Fruit fly (Drosophila melanogaster) whole organism, prepupa: ENCODE results near the gene mesh.

ENCODE experiments used
- CG10631 ChIP-seq: fragments of 200-800 bp; sonication (Bioruptor generic); optimal IDR thresholded peaks from 2 replicates; lab custom pipeline; 2016; ENCODE audit warnings: missing biosample characterization, missing genetic modification characterization
- CG15336 ChIP-seq: fragments of 200-800 bp; sonication (Bioruptor generic); IDR thresholded peaks from 2 replicates; pipeline ENCODE4 v1.3.6; 2022; ENCODE audit warnings: missing biosample characterization, missing genetic modification characterization
- CG31627 ChIP-seq: fragments of 200-800 bp; sonication (Bioruptor generic); optimal IDR thresholded peaks from 3 replicates; lab custom pipeline; 2016; ENCODE audit warnings: missing biosample characterization, missing genetic modification characterization
- Eip75B ChIP-seq: fragments of 200-800 bp; sonication (Bioruptor generic); optimal IDR thresholded peaks from 3 replicates; lab custom pipeline; 2016; ENCODE audit warnings: missing biosample characterization, missing genetic modification characterization
- Met ChIP-seq: fragments of 200-800 bp; sonication (Bioruptor generic); optimal IDR thresholded peaks from 3 replicates; lab custom pipeline; 2016; ENCODE audit warnings: missing biosample characterization, missing genetic modification characterization
- OdsH ChIP-seq: fragments of 200-800 bp; sonication (Bioruptor generic); optimal IDR thresholded peaks from 3 replicates; lab custom pipeline; 2016; ENCODE audit warnings: missing biosample characterization, missing genetic modification characterization
- Smox ChIP-seq: fragments of 200-800 bp; sonication (Bioruptor generic); optimal IDR thresholded peaks from 3 replicates; lab custom pipeline; 2016; ENCODE audit warnings: missing biosample characterization, missing genetic modification characterization
- dac ChIP-seq: fragments of 200-800 bp; sonication (Bioruptor generic); optimal IDR thresholded peaks from 2 replicates; lab custom pipeline; 2017; ENCODE audit warnings: missing biosample characterization, mild to moderate bottlenecking, missing genetic modification characterization
- dsx ChIP-seq: fragments of 200-800 bp; optimal IDR thresholded peaks from 3 replicates; lab custom pipeline; 2019; ENCODE audit warnings: missing biosample characterization, mild to moderate bottlenecking, missing genetic modification characterization, moderate library complexity; ENCODE audit not compliant: poor library complexity, severe bottlenecking
- fd59A ChIP-seq: fragments of 200-800 bp; sonication (Bioruptor generic); optimal IDR thresholded peaks from 2 replicates; lab custom pipeline; 2017; ENCODE audit warnings: missing biosample characterization, mild to moderate bottlenecking, missing genetic modification characterization, missing genetic modification reagents
- net ChIP-seq: fragments of 200-800 bp; sonication (Bioruptor generic); optimal IDR thresholded peaks from 3 replicates; lab custom pipeline; 2016; ENCODE audit warnings: missing biosample characterization, missing genetic modification characterization
- pdm3 ChIP-seq: fragments of 200-800 bp; sonication (Bioruptor generic); optimal IDR thresholded peaks from 3 replicates; lab custom pipeline; 2016; ENCODE audit warnings: missing biosample characterization, missing genetic modification characterization

DNA sequence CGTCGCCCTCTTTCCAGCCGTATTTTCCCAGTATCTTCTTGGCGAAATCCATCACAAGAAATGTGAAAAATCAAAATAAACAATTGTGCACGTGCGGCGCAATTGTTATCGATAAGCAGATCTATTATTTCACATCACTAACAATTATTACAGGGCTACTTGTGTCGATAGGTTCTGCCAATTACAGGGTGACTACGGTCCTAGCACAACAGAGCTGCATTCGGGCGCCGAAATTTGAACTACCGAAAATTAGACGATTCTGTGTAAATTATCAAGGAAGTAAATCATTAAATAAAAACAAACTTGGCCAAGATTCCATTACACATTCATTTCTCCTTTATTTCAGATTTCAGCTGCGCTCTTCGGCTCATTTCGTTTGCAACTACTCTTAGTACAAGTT is 20.3 kb upstream of the mesh start, which contains the start of gene CG15561:
- TF ChIP-seq Eip75B (GFP tag; lab: Kevin White, UChicago), result no peak
- TF ChIP-seq dsx, result no peak
- TF ChIP-seq CG31627 (GFP tag; lab: Kevin White, UChicago), result no peak
- no peak for TF ChIP-seq net
- no peak for TF ChIP-seq Smox (GFP tag; lab: Kevin White, UChicago)
- no peak for TF ChIP-seq fd59A
- no peak for TF ChIP-seq CG10631 (GFP tag; lab: Kevin White, UChicago)
- no peak for TF ChIP-seq dac (GFP tag; lab: Kevin White, UChicago)
- TF ChIP-seq Met (GFP tag; lab: Kevin White, UChicago), result no peak
- no peak for TF ChIP-seq CG15336 (GFP tag; lab: Robert Waterston, UW)
- no peak for TF ChIP-seq OdsH (GFP tag; lab: Kevin White, UChicago)
- no peak for TF ChIP-seq pdm3 (GFP tag; lab: Kevin White, UChicago)
